Worm (Caenorhabditis elegans): Measurements from ENCODE around the gene Y14H12A.2.

- TF ChIP-seq nhr-11 (tag; optimal IDR thresholded peaks at IDR 0.05) (no peak), rnt-1 (tag; optimal IDR thresholded peaks at IDR 0.05) (no peak), ahr-1 (tag; optimal IDR thresholded peaks at IDR 0.05) (no peak), sdc-2 (tag; optimal IDR thresholded peaks at IDR 0.05) (no peak), dve-1 (tag; optimal IDR thresholded peaks at IDR 0.05) (no peak), unc-86 (tag; optimal IDR thresholded peaks at IDR 0.05) (no peak)
These were observed 6.5 kb upstream of the Y14H12A.2 start, which contains the start of gene clc-22 for ce11 chrII:3996005-3996404.
